Worm (Caenorhabditis elegans): ENCODE measurements around the gene cutl-4.

ce11 chrV:17767768-17768167 is 28.1 kb upstream of the cutl-4 start:
- TF ChIP-seq lin-38 (GFP tag; IDR thresholded peaks at IDR 0.05) (no peak), R02D3.7 (tag; optimal IDR thresholded peaks at IDR 0.05) (no peak), dpl-1 (GFP tag; optimal IDR thresholded peaks at IDR 0.05) (no peak), ztf-11 (tag; optimal IDR thresholded peaks at IDR 0.05) (no peak)

All from whole organism, L4 larva.